Worm (Caenorhabditis elegans): ENCODE results near the gene spc-2.

ce11 chrIII:8201760-8202159 is 20.1 kb downstream of the spc-2 start:
- TF ChIP-seq ztf-4 (tag; optimal IDR thresholded peaks at IDR 0.05) = no peak
- TF ChIP-seq egl-27 (tag; optimal IDR thresholded peaks at IDR 0.05) = no peak
- no peak for TF ChIP-seq ceh-82 (tag; optimal IDR thresholded peaks at IDR 0.05)
- no peak for TF ChIP-seq nhr-21 (tag; optimal IDR thresholded peaks at IDR 0.05)
- TF ChIP-seq ceh-16 (tag; optimal IDR thresholded peaks at IDR 0.05) = no peak

Measured in whole organism, L2 larva.